Worm (Caenorhabditis elegans) whole organism, late embryonic: ENCODE measurements around the gene srg-60.

ENCODE experiments used
- F13H6.1 ChIP-seq: sonication (generic microtip); optimal IDR thresholded peaks from 2 replicates; lab custom pipeline; 2016; ENCODE audit warnings: missing genetic modification characterization, missing compliant biosample characterization
- ceh-9 ChIP-seq: sonication (generic microtip); optimal IDR thresholded peaks from 2 replicates; lab custom pipeline; 2016; ENCODE audit warnings: mild to moderate bottlenecking, missing genetic modification characterization, inconsistent platforms, missing compliant biosample characterization
- elt-2 ChIP-seq: sonication (generic microtip); optimal IDR thresholded peaks from 2 replicates; lab custom pipeline; 2016; ENCODE audit warnings: missing genetic modification reagents, missing genetic modification characterization, missing compliant biosample characterization
- lim-6 ChIP-seq: sonication (generic microtip); optimal IDR thresholded peaks from 2 replicates; lab custom pipeline; 2016; ENCODE audit warnings: missing genetic modification characterization, missing compliant biosample characterization
- rnt-1 ChIP-seq: sonication (generic microtip); optimal IDR thresholded peaks from 2 replicates; lab custom pipeline; 2016; ENCODE audit warnings: missing genetic modification characterization, missing compliant biosample characterization
- unc-86 ChIP-seq: sonication (generic microtip); optimal IDR thresholded peaks from 2 replicates; lab custom pipeline; 2016; ENCODE audit warnings: missing genetic modification characterization, missing compliant biosample characterization

DNA sequence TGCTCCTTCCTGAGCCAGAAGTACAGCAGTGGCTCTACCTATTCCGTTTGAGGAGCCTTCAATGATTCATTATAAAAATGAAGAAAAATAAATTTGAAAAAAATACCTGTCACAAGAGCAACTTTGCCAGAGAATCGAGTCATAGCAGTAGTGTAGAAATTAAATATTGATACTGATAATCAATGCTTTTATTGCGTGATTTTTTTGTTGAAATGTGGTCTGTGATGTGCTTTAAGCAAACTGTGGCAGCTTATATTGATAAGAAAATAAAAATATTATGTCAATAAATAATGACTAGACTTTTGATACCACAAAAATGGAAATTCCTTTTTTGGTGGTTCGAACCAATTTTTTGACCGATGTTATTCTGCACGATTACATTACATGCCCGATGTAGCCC, 42.6 kb upstream of the srg-60 start, which contains the start of gene dhs-14:
- TF ChIP-seq elt-2 (tag; lab: Kevin White, UChicago) (no peak), ceh-9 (tag; lab: Kevin White, UChicago) (no peak), lim-6 (tag; lab: Kevin White, UChicago) (no peak), rnt-1 (tag; lab: Kevin White, UChicago) (no peak), F13H6.1 (tag; lab: Kevin White, UChicago) (no peak), unc-86 (tag; lab: Kevin White, UChicago) (no peak)
